Fruit fly (Drosophila melanogaster) whole organism, embryonic: ENCODE measurements around the gene CG17121.

ENCODE experiments used
- CG11093 ChIP-seq: fragments of 200-800 bp; sonication (Bioruptor generic); IDR thresholded peaks from 3 replicates; pipeline ENCODE4 v1.3.6; 2022; ENCODE audit warnings: missing biosample characterization, missing genetic modification characterization
- CG11247 ChIP-seq: fragments of 200-800 bp; sonication (Bioruptor generic); IDR thresholded peaks from 2 replicates; pipeline ENCODE4 v1.3.6; 2022; ENCODE audit warnings: missing biosample characterization, missing genetic modification characterization
- CG11456 ChIP-seq: fragments of 200-800 bp; sonication (Bioruptor generic); IDR thresholded peaks from 3 replicates; pipeline ENCODE4 v1.3.6; 2022; ENCODE audit warnings: missing biosample characterization, missing genetic modification characterization
- CG11560 ChIP-seq: fragments of 200-800 bp; sonication (Bioruptor generic); IDR thresholded peaks from 3 replicates; pipeline ENCODE4 v1.3.6; 2022; ENCODE audit warnings: missing biosample characterization, missing genetic modification characterization
- CG11695 ChIP-seq: fragments of 200-800 bp; sonication (Bioruptor generic); IDR thresholded peaks from 3 replicates; pipeline ENCODE4 v1.3.6; 2022; ENCODE audit warnings: missing biosample characterization, missing genetic modification characterization
- CG13123 ChIP-seq: fragments of 200-800 bp; sonication (Bioruptor generic); optimal IDR thresholded peaks from 2 replicates; lab custom pipeline; 2016; ENCODE audit warnings: missing biosample characterization, missing genetic modification characterization
- CG15601 ChIP-seq: fragments of 200-800 bp; sonication (Bioruptor generic); optimal IDR thresholded peaks from 3 replicates; lab custom pipeline; 2019; ENCODE audit warnings: missing biosample characterization, mild to moderate bottlenecking, missing genetic modification characterization, moderate library complexity
- CG15696 ChIP-seq: fragments of 200-800 bp; sonication (Bioruptor generic); optimal IDR thresholded peaks from 2 replicates; lab custom pipeline; 2019; ENCODE audit warnings: missing biosample characterization, mild to moderate bottlenecking, missing genetic modification characterization, moderate library complexity
- CG1832 ChIP-seq: fragments of 200-800 bp; sonication (Bioruptor generic); optimal IDR thresholded peaks from 2 replicates; lab custom pipeline; 2017; ENCODE audit warnings: missing biosample characterization, mild to moderate bottlenecking, missing genetic modification characterization, inconsistent platforms
- CG2889 ChIP-seq: fragments of 200-800 bp; sonication (Bioruptor generic); IDR thresholded peaks from 3 replicates; pipeline ENCODE4 v1.3.6; 2022; ENCODE audit warnings: missing biosample characterization, missing genetic modification characterization
- CG32772 ChIP-seq: fragments of 200-800 bp; sonication (Bioruptor generic); IDR thresholded peaks from 2 replicates; pipeline ENCODE4 v1.3.6; 2022; ENCODE audit warnings: missing biosample characterization, missing genetic modification characterization
- CG42726 ChIP-seq: fragments of 200-800 bp; sonication (Bioruptor generic); IDR thresholded peaks from 2 replicates; pipeline ENCODE4 v1.3.6; 2022; ENCODE audit warnings: missing biosample characterization, missing genetic modification characterization; ENCODE audit not compliant: partially characterized antibody
- CG43689 ChIP-seq: fragments of 200-800 bp; sonication (Bioruptor generic); IDR thresholded peaks from 2 replicates; pipeline ENCODE4 v1.3.6; 2022; ENCODE audit warnings: missing biosample characterization, missing genetic modification characterization
- CG6254 ChIP-seq: fragments of 200-800 bp; sonication (Bioruptor generic); optimal IDR thresholded peaks from 3 replicates; lab custom pipeline; 2017; ENCODE audit warnings: mild to moderate bottlenecking, missing biosample characterization, missing genetic modification reagents, missing genetic modification characterization
- CG7786 ChIP-seq: fragments of 200-800 bp; sonication (Bioruptor generic); optimal IDR thresholded peaks from 2 replicates; lab custom pipeline; 2016; ENCODE audit warnings: missing biosample characterization, missing genetic modification characterization
- CTCF ChIP-seq: fragments of 200-800 bp; sonication (Bioruptor generic); optimal IDR thresholded peaks from 2 replicates; lab custom pipeline; 2017; ENCODE audit warnings: missing biosample characterization, mild to moderate bottlenecking, missing genetic modification characterization, moderate library complexity
- CkIIα-i1 ChIP-seq: fragments of 200-800 bp; sonication (Bioruptor generic); IDR thresholded peaks from 2 replicates; pipeline ENCODE4 v1.3.6; 2022; ENCODE audit warnings: missing biosample characterization, missing genetic modification characterization
- Dad ChIP-seq: fragments of 200-800 bp; sonication (Bioruptor generic); optimal IDR thresholded peaks from 3 replicates; lab custom pipeline; 2016; ENCODE audit warnings: missing biosample characterization, missing genetic modification characterization
- Dfd ChIP-seq, 2 experiments: fragments of >200 bp; optimal IDR thresholded peaks; 2 replicates each; lab custom pipeline; 2017; ENCODE audit warnings: missing biosample characterization in 2 of 2, missing genetic modification characterization in 2 of 2
- Doc2 ChIP-seq: fragments of 200-800 bp; sonication (Bioruptor generic); IDR thresholded peaks from 2 replicates; pipeline ENCODE4 v1.3.6; 2022; ENCODE audit warnings: missing biosample characterization, missing genetic modification characterization
- Elba2 ChIP-seq: fragments of 200-800 bp; sonication (Bioruptor generic); optimal IDR thresholded peaks from 3 replicates; lab custom pipeline; 2016; ENCODE audit warnings: missing biosample characterization, missing genetic modification characterization
- HmgZ ChIP-seq: fragments of 200-800 bp; sonication (Bioruptor generic); optimal IDR thresholded peaks from 2 replicates; lab custom pipeline; 2018; ENCODE audit warnings: missing biosample characterization, mild to moderate bottlenecking, missing genetic modification characterization
- Med ChIP-seq: fragments of 200-800 bp; sonication (Bioruptor generic); peaks from one replicate; lab custom pipeline; 2016; ENCODE audit warnings: missing biosample characterization, missing genetic modification characterization, mild to moderate bottlenecking, inconsistent platforms, moderate library complexity
- Mrtf ChIP-seq: fragments of 200-800 bp; sonication (Bioruptor generic); IDR thresholded peaks from 3 replicates; pipeline ENCODE4 v1.3.6; 2022; ENCODE audit warnings: missing biosample characterization, missing genetic modification characterization
- NK7.1 ChIP-seq: fragments of 200-800 bp; sonication (Bioruptor generic); optimal IDR thresholded peaks from 3 replicates; lab custom pipeline; 2016; ENCODE audit warnings: missing biosample characterization, missing genetic modification characterization
- Optix ChIP-seq: fragments of 200-800 bp; sonication (Bioruptor generic); IDR thresholded peaks from 3 replicates; pipeline ENCODE4 v1.3.6; 2022; ENCODE audit warnings: missing biosample characterization, missing genetic modification characterization
- TFAM ChIP-seq: fragments of 200-800 bp; sonication (Bioruptor generic); optimal IDR thresholded peaks from 2 replicates; lab custom pipeline; 2017; ENCODE audit warnings: missing biosample characterization, missing genetic modification characterization, inconsistent platforms
- abd-A ChIP-seq: fragments of 200-800 bp; sonication (Bioruptor generic); optimal IDR thresholded peaks from 3 replicates; lab custom pipeline; 2019; ENCODE audit warnings: missing biosample characterization, mild to moderate bottlenecking, missing genetic modification characterization, moderate library complexity
- amos ChIP-seq: fragments of 200-800 bp; sonication (Bioruptor generic); IDR thresholded peaks from 2 replicates; pipeline ENCODE4 v1.3.6; 2022; ENCODE audit warnings: missing biosample characterization, missing genetic modification characterization; ENCODE audit not compliant: partially characterized antibody
- bab2 ChIP-seq: fragments of 200-800 bp; sonication (Bioruptor generic); optimal IDR thresholded peaks from 2 replicates; lab custom pipeline; 2016; ENCODE audit warnings: missing biosample characterization, missing genetic modification characterization
- crol ChIP-seq: fragments of 200-800 bp; sonication (Bioruptor generic); IDR thresholded peaks from 2 replicates; pipeline ENCODE4 v1.3.6; 2022; ENCODE audit warnings: missing biosample characterization, missing genetic modification characterization
- disco-r ChIP-seq: fragments of 200-800 bp; sonication (Bioruptor generic); optimal IDR thresholded peaks from 2 replicates; lab custom pipeline; 2016; ENCODE audit warnings: missing biosample characterization, missing genetic modification characterization
- dm ChIP-seq: fragments of 200-800 bp; sonication (Bioruptor generic); optimal IDR thresholded peaks from 3 replicates; lab custom pipeline; 2016; ENCODE audit warnings: missing biosample characterization, missing genetic modification characterization
- dpn ChIP-seq, 2 experiments: fragments of 200-800 bp; sonication (Bioruptor generic); optimal IDR thresholded peaks; 3 replicates each; lab custom pipeline; 2016; ENCODE audit warnings: missing biosample characterization in 2 of 2, missing genetic modification characterization in 2 of 2
- gsb ChIP-seq: fragments of 200-800 bp; sonication (Bioruptor generic); IDR thresholded peaks from 2 replicates; pipeline ENCODE4 v1.3.6; 2022; ENCODE audit warnings: missing biosample characterization, missing genetic modification characterization
- jigr1 ChIP-seq: fragments of 200-800 bp; sonication (Bioruptor generic); IDR thresholded peaks from 3 replicates; pipeline ENCODE4 v1.3.6; 2022; ENCODE audit warnings: missing biosample characterization, missing genetic modification characterization
- jing ChIP-seq: fragments of 200-800 bp; sonication (Bioruptor generic); optimal IDR thresholded peaks from 2 replicates; lab custom pipeline; 2018; ENCODE audit warnings: missing biosample characterization, mild to moderate bottlenecking, missing genetic modification characterization
- lola ChIP-seq, 3 experiments: fragments of >200 bp in 2 of 3; fragments of 200-800 bp in 1 of 3; sonication (Bioruptor generic) in 1 of 3; optimal IDR thresholded peaks; 2 replicates each; lab custom pipeline; 2017 to 2019; ENCODE audit warnings: missing biosample characterization in 3 of 3, missing genetic modification characterization in 3 of 3, mild to moderate bottlenecking in 1 of 3, moderate library complexity in 1 of 3
- lov ChIP-seq, 2 experiments: fragments of 200-800 bp in 1 of 2; fragments of >200 bp in 1 of 2; sonication (Bioruptor generic) in 1 of 2; IDR thresholded peaks in 1 of 2; optimal IDR thresholded peaks in 1 of 2; 2 replicates in 1 of 2; 3 replicates in 1 of 2; pipeline versions ENCODE4 v1.3.6 to Lab custom; 2017 to 2022; ENCODE audit warnings: missing biosample characterization in 1 of 2, missing genetic modification characterization in 1 of 2
- nerfin-2 ChIP-seq: fragments of 200-800 bp; sonication (Bioruptor generic); IDR thresholded peaks from 2 replicates; pipeline ENCODE4 v1.3.6; 2022; ENCODE audit warnings: missing biosample characterization, missing genetic modification characterization; ENCODE audit not compliant: partially characterized antibody
- nmo ChIP-seq: fragments of 200-800 bp; sonication (Bioruptor generic); optimal IDR thresholded peaks from 2 replicates; lab custom pipeline; 2018; ENCODE audit warnings: missing biosample characterization, mild to moderate bottlenecking, missing genetic modification characterization, moderate library complexity
- onecut ChIP-seq: fragments of 200-800 bp; sonication (Bioruptor generic); IDR thresholded peaks from 2 replicates; pipeline ENCODE4 v1.3.6; 2022; ENCODE audit warnings: missing biosample characterization, missing genetic modification characterization
- pb ChIP-seq: fragments of 200-800 bp; sonication (Bioruptor generic); optimal IDR thresholded peaks from 3 replicates; lab custom pipeline; 2016; ENCODE audit warnings: missing biosample characterization, missing genetic modification characterization
- psq ChIP-seq: fragments of 200-800 bp; sonication (Bioruptor generic); optimal IDR thresholded peaks from 2 replicates; lab custom pipeline; 2017; ENCODE audit warnings: missing biosample characterization, missing genetic modification characterization
- run ChIP-seq: fragments of 200-800 bp; sonication (Bioruptor generic); optimal IDR thresholded peaks from 3 replicates; lab custom pipeline; 2018; ENCODE audit warnings: missing biosample characterization, mild to moderate bottlenecking, missing genetic modification characterization
- seq ChIP-seq: fragments of 200-800 bp; sonication (Bioruptor generic); IDR thresholded peaks from 2 replicates; pipeline ENCODE4 v1.3.6; 2022; ENCODE audit warnings: missing biosample characterization, missing genetic modification characterization
- sisA ChIP-seq: fragments of 200-800 bp; sonication (Bioruptor generic); IDR thresholded peaks from 2 replicates; pipeline ENCODE4 v1.3.6; 2022; ENCODE audit warnings: missing biosample characterization, missing genetic modification characterization
- slou ChIP-seq: fragments of 200-800 bp; sonication (Bioruptor generic); optimal IDR thresholded peaks from 3 replicates; lab custom pipeline; 2016; ENCODE audit warnings: missing biosample characterization, missing genetic modification characterization
- ssp ChIP-seq: fragments of 200-800 bp; sonication (Bioruptor generic); IDR thresholded peaks from 2 replicates; pipeline ENCODE4 v1.3.6; 2022; ENCODE audit warnings: missing biosample characterization, missing genetic modification characterization
- vfl ChIP-seq: fragments of 200-800 bp; sonication (Bioruptor generic); optimal IDR thresholded peaks from 2 replicates; lab custom pipeline; 2016; ENCODE audit warnings: missing biosample characterization, missing genetic modification characterization
- wdn ChIP-seq: fragments of 200-800 bp; sonication (Bioruptor generic); IDR thresholded peaks from 2 replicates; pipeline ENCODE4 v1.3.6; 2022; ENCODE audit warnings: missing biosample characterization, missing genetic modification characterization

CG17121 gene

DNA sequence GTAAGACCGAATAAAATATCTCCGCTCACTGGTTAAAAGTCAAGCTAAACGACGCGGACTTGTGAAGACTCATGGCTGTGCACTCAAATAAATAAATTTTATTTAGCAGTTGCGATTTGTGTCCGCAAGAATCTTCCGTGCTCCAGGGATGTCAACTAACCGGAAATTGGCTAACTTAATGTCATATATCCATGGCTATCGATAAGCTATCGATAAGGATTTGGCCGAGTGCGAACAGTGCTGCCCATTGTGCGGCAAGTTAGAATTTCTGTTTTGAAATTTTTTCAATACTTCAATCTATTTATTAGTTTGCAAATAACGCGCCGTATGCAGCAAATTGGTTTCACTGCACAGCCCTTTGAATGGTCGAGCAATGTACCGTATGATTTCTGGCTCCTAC is 5.9 kb upstream of the CG17121 start, which contains the start of gene p53 (continued):
- TF ChIP-seq CG1832 (GFP tag; lab: Kevin White, UChicago) (no peak), wdn (GFP tag; lab: Robert Waterston, UW) (peak; percentile 49; the same call in 1 of the 2 replicates), NK7.1 (GFP tag; lab: Kevin White, UChicago) (peak; percentile 81), Dfd (GFP tag; optimal IDR thresholded peaks at IDR 0.05; lab: Kevin White, UChicago) (no peak), Med (GFP tag; lab: Kevin White, UChicago) (peak; percentile 98), dm (GFP tag; lab: Kevin White, UChicago) (peak; percentile 61), gsb (GFP tag; lab: Robert Waterston, UW) (peak; percentile 65), CG43689 (GFP tag; lab: Robert Waterston, UW) (no peak; the same call in 1 of the 2 replicates), slou (peak; percentile 49), CkIIα-i1 (GFP tag; lab: Robert Waterston, UW) (no peak), CG11247 (peak; percentile 87), jing (GFP tag; lab: Kevin White, UChicago) (peak; percentile 34), pb (GFP tag; lab: Kevin White, UChicago) (peak; percentile 79), HmgZ (tag; lab: Kevin White, UChicago) (peak; percentile 66), CTCF (peak; percentile 54), Dad (GFP tag; lab: Kevin White, UChicago) (peak; percentile 75), Mrtf (GFP tag; lab: Robert Waterston, UW) (peak; percentile 42; the same call in 1 of the 3 replicates), CG13123 (GFP tag; lab: Kevin White, UChicago) (peak; percentile 35), sisA (GFP tag; lab: Robert Waterston, UW) (peak; percentile 24; the same call in 1 of the 2 replicates), abd-A (no peak), CG2889 (no peak), CG6254 (GFP tag; lab: Kevin White, UChicago) (peak; percentile 62), CG32772 (GFP tag; lab: Robert Waterston, UW) (peak; percentile 63; the same call in 1 of the 2 replicates), CG11456 (GFP tag; lab: Robert Waterston, UW) (peak; percentile 86; the same call in 2 of the 3 replicates), amos (GFP tag; lab: Robert Waterston, UW) (peak; percentile 80), CG15601 (tag; lab: Kevin White, UChicago) (peak; percentile 67), dpn (GFP tag; optimal IDR thresholded peaks at IDR 0.05; lab: Kevin White, UChicago) (peak; percentile 50 to 82), Optix (GFP tag; lab: Robert Waterston, UW) (peak; percentile 47; the same call in 1 of the 3 replicates), run (tag; lab: Kevin White, UChicago) (no peak), onecut (GFP tag; lab: Robert Waterston, UW) (peak; percentile 74), psq (GFP tag; lab: Kevin White, UChicago) (no peak), TFAM (GFP tag; lab: Kevin White, UChicago) (no peak), ssp (GFP tag; lab: Robert Waterston, UW) (peak; percentile 37; the same call in 1 of the 2 replicates), bab2 (GFP tag; lab: Kevin White, UChicago) (peak; percentile 41), CG42726 (GFP tag; lab: Robert Waterston, UW) (peak; percentile 79; the same call in 1 of the 2 replicates), vfl (peak; percentile 39), CG15696 (tag; lab: Kevin White, UChicago) (peak; percentile 6), jigr1 (GFP tag; lab: Robert Waterston, UW) (no peak), CG11695 (GFP tag; lab: Robert Waterston, UW) (no peak), CG11560 (tag; lab: Robert Waterston, UW) (no peak; the same call in 2 of the 3 replicates), lola (GFP tag; optimal IDR thresholded peaks at IDR 0.05; lab: Kevin White, UChicago) (peak in 1 of 3 experiments; percentile 45), disco-r (GFP tag; lab: Kevin White, UChicago) (peak; percentile 80), lov (optimal IDR thresholded peaks at IDR 0.05; lab: Kevin White, UChicago) (no peak), lov (GFP tag; IDR thresholded peaks at IDR 0.05; lab: Robert Waterston, UW) (peak; percentile 84; the same call in 2 of the 3 replicates), crol (no peak), CG11093 (GFP tag; lab: Robert Waterston, UW) (no peak), Elba2 (GFP tag; lab: Kevin White, UChicago) (no peak), nmo (GFP tag; lab: Kevin White, UChicago) (peak; percentile 67), nerfin-2 (GFP tag; lab: Robert Waterston, UW) (peak; percentile 40; the same call in 1 of the 2 replicates), CG7786 (GFP tag; lab: Kevin White, UChicago) (peak; percentile 28), Doc2 (no peak), seq (GFP tag; lab: Robert Waterston, UW) (no peak)
